Fruit fly (Drosophila melanogaster): ENCODE data around the gene scpr-B.
A peak's percentile ranks its signal among the peaks of the same experiment; 100 is the strongest.

The scpr-B gene

DNA sequence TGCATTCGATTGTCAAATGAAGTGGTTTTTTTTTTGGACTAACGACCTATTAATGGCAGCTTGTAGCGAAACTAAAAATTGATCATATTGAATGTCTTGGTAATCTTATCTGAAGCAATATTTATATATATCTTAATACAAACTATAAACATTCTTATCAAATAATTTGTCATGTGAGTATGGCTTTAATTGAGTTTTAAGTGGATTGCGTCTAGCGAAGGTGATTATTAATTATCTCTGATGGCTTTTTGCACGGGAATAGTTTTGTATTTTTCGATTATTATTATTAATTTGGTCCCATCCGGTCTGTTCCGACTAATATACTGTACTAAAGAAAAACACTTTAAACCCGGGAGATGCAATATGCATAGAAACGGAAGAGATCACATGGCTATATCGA, 6.1 kb upstream of the scpr-B start:
- TF ChIP-seq Lpt (GFP tag; optimal IDR thresholded peaks at IDR 0.05) (no peak), CG7368 (GFP tag; optimal IDR thresholded peaks at IDR 0.05) (no peak), Hr38 (GFP tag; optimal IDR thresholded peaks at IDR 0.05) (no peak), acj6 (GFP tag; optimal IDR thresholded peaks at IDR 0.05) (no peak), CG8632 (GFP tag; optimal IDR thresholded peaks at IDR 0.05) (no peak), CG6792 (GFP tag; optimal IDR thresholded peaks at IDR 0.05) (no peak), Eip75B (GFP tag; optimal IDR thresholded peaks at IDR 0.05) (no peak), CG6163 (GFP tag; IDR thresholded peaks at IDR 0.05) (no peak), CG1621 (tag; optimal IDR thresholded peaks at IDR 0.05) (no peak), lz (GFP tag; optimal IDR thresholded peaks at IDR 0.05) (no peak), CG4318 (GFP tag; optimal IDR thresholded peaks at IDR 0.05) (no peak)

DNA sequence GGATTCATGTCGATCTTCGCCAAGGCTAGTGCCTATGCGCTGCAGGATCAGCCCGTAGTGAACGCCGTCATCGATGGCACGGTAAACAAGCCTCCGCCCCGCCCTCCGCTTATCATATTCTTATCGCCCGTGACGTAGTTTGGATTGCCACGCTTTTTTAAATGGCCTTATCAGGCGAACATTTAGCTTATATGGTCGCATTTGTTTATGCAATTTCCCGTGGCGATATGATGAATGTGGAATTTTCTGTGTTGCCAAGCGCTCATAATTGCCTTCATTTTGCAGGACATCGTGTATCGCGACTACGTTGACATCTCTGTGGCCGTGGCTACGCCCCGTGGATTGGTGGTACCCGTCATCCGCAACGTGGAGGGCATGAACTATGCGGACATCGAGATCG, 5.0 kb upstream of the scpr-B start:
- TF ChIP-seq Hr38 (GFP tag; optimal IDR thresholded peaks at IDR 0.05) (no peak), Sox15 (GFP tag; optimal IDR thresholded peaks at IDR 0.05) (no peak), CG31627 (GFP tag; optimal IDR thresholded peaks at IDR 0.05) (no peak), vri (GFP tag; optimal IDR thresholded peaks at IDR 0.05) (peak; percentile 77), svp (GFP tag) (peak; percentile 77)

DNA sequence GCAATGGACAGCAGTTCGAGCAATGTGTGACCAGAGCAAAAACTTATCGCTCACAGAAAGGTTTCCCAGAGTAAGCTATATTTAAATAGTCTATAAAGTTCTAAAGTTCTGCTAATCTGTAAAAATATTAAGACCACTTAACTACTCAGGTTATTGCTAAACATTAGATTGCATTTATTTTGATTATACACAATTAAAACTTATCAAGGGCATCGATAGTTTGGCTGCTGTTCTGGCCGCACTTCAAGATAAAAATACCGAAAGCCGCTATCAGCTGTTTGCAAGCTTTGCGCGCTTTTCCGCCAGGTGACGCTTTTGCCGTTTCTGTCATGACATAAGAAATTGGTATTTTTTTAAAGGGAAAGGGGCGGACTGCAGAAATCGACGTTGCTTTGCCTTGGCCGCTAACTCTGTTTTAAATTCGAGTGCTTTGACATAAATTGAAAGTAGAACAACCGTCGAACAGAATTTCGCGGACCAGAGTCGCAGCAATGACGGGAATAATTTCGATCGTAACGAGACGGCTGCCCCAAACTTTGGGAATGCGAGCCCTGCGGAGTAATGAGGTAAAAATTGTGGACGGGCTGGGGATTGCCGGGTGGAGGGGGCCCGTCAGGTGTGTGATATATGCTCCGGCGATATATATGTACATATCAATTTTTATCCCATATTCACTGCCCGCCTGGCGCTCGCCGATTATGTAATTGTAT, 3.3 kb upstream of the scpr-B start, which contains the start of the genes CG17734 and CG5214:
TSS of gene CG17734 (minus strand) at position 49 of the 710 bp plus-strand sequence.
TSS of gene CG5214 (plus strand) at position 352 of the 710 bp plus-strand sequence.
- TF ChIP-seq CG8119 (GFP tag; IDR thresholded peaks at IDR 0.05): no peak
- no peak for TF ChIP-seq Smox (GFP tag; optimal IDR thresholded peaks at IDR 0.05)
- no peak for TF ChIP-seq CG6792 (GFP tag; optimal IDR thresholded peaks at IDR 0.05)
- no peak for TF ChIP-seq OdsH (GFP tag; optimal IDR thresholded peaks at IDR 0.05)
- TF ChIP-seq Hr38 (GFP tag; optimal IDR thresholded peaks at IDR 0.05): no peak
- TF ChIP-seq dac (GFP tag; optimal IDR thresholded peaks at IDR 0.05): no peak
- TF ChIP-seq CG6808 (GFP tag; optimal IDR thresholded peaks at IDR 0.05): no peak
- no peak for TF ChIP-seq CG1621 (tag; optimal IDR thresholded peaks at IDR 0.05)
- TF ChIP-seq Sox14 (GFP tag; optimal IDR thresholded peaks at IDR 0.05): peak; percentile 32
- TF ChIP-seq CG3919 (GFP tag; optimal IDR thresholded peaks at IDR 0.05): no peak
- TF ChIP-seq dsx (GFP tag; optimal IDR thresholded peaks at IDR 0.05; ENCODE audit: poor library complexity, severe bottlenecking): no peak
- TF ChIP-seq vri (GFP tag; optimal IDR thresholded peaks at IDR 0.05): peak; percentile 95
- TF ChIP-seq achi (GFP tag; optimal IDR thresholded peaks at IDR 0.05): peak; percentile 98
- no peak for TF ChIP-seq CG8632 (GFP tag; optimal IDR thresholded peaks at IDR 0.05)
- no peak for TF ChIP-seq CG11294 (GFP tag; IDR thresholded peaks at IDR 0.05)
- peak; percentile 53 for TF ChIP-seq lz (GFP tag; optimal IDR thresholded peaks at IDR 0.05)
- no peak for TF ChIP-seq svp (GFP tag)
- no peak for TF ChIP-seq fd85E (GFP tag; optimal IDR thresholded peaks at IDR 0.05)
- TF ChIP-seq CG16779 (tag; optimal IDR thresholded peaks at IDR 0.05): no peak
- peak; percentile 58 for TF ChIP-seq Eip78C (GFP tag)
- TF ChIP-seq cyc (GFP tag; optimal IDR thresholded peaks at IDR 0.05): peak; percentile 30
- no peak for TF ChIP-seq Lpt (GFP tag; optimal IDR thresholded peaks at IDR 0.05)
- peak; percentile 20 for TF ChIP-seq topi (GFP tag; optimal IDR thresholded peaks at IDR 0.05)

DNA sequence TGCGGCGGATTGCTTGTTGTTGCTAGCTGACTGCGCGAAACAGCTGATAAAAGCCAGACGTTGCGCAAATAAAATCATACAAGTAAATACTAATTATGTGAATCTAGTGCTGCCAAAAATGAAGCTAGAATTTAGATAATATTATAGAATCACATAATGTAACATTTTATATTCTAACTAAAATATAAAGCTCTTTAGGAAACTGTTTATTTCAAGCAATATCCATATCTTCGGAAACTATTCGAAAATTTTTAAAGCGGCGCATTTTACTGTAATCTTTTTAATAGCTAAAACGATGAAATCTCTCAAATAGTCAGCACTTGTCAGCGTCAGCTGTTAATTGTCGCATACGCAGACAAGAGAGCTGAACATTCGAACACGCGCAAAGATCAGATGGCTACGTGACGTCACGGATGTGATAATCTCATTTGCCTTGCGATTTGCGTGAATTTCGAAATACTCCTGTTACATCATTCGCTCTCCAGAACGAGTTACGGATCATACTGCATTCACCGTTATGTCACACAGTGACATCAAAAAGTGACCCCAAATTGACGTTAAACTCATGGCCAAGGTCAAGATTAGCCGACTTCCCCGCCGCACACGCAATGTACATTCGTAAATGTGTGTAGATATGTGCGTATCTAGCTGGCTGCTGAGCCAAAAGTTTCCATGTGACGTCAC, 2.4 kb upstream of the scpr-B start:
- TF ChIP-seq vri (GFP tag; optimal IDR thresholded peaks at IDR 0.05) (peak; percentile 90), svp (GFP tag) (peak; percentile 81), acj6 (GFP tag; optimal IDR thresholded peaks at IDR 0.05) (no peak), CG9139 (GFP tag; optimal IDR thresholded peaks at IDR 0.05) (peak; percentile 58), net (GFP tag; optimal IDR thresholded peaks at IDR 0.05) (no peak), ss (GFP tag; optimal IDR thresholded peaks at IDR 0.05) (no peak), fd59A (GFP tag; optimal IDR thresholded peaks at IDR 0.05) (no peak), salr (GFP tag; optimal IDR thresholded peaks at IDR 0.05) (no peak), CG11294 (GFP tag; IDR thresholded peaks at IDR 0.05) (no peak), Ets96B (tag; optimal IDR thresholded peaks at IDR 0.05) (peak; percentile 16), CG6854 (GFP tag; optimal IDR thresholded peaks at IDR 0.05) (no peak), Hr38 (GFP tag; optimal IDR thresholded peaks at IDR 0.05) (no peak), CG7368 (GFP tag; optimal IDR thresholded peaks at IDR 0.05) (no peak), CG34406 (GFP tag; optimal IDR thresholded peaks at IDR 0.05) (no peak), CG10631 (GFP tag; optimal IDR thresholded peaks at IDR 0.05) (no peak), lz (GFP tag; optimal IDR thresholded peaks at IDR 0.05) (no peak), Smox (GFP tag; optimal IDR thresholded peaks at IDR 0.05) (no peak), CG6163 (GFP tag; IDR thresholded peaks at IDR 0.05) (no peak), CG4318 (GFP tag; optimal IDR thresholded peaks at IDR 0.05) (no peak), CG10669 (GFP tag; optimal IDR thresholded peaks at IDR 0.05) (no peak), Sox15 (GFP tag; optimal IDR thresholded peaks at IDR 0.05) (no peak), esn (GFP tag; optimal IDR thresholded peaks at IDR 0.05) (no peak), fd85E (GFP tag; optimal IDR thresholded peaks at IDR 0.05) (no peak), Sox102F (GFP tag; optimal IDR thresholded peaks at IDR 0.05) (no peak), Eip78C (GFP tag) (no peak)

Data from whole organism, prepupa.